Fruit fly (Drosophila melanogaster) whole organism, embryonic: Measurements from ENCODE around the gene HDAC6.

Source experiments
- CG10565 ChIP-seq: fragments of 200-800 bp; sonication (Bioruptor generic); optimal IDR thresholded peaks from 3 replicates; lab custom pipeline; 2016; ENCODE audit warnings: missing biosample characterization, mild to moderate bottlenecking, missing genetic modification characterization
- CG2712 ChIP-seq: fragments of 200-800 bp; optimal IDR thresholded peaks from 3 replicates; lab custom pipeline; 2019; ENCODE audit warnings: missing biosample characterization, mild to moderate bottlenecking, missing genetic modification characterization, moderate library complexity
- HLH54F ChIP-seq: fragments of 200-800 bp; sonication (Bioruptor generic); optimal IDR thresholded peaks from 3 replicates; lab custom pipeline; 2016; ENCODE audit warnings: missing biosample characterization, missing genetic modification characterization
- Oli ChIP-seq: fragments of 200-800 bp; sonication (Bioruptor generic); optimal IDR thresholded peaks from 2 replicates; lab custom pipeline; 2018; ENCODE audit warnings: missing biosample characterization, mild to moderate bottlenecking, missing genetic modification characterization, moderate library complexity
- al ChIP-seq: fragments of 200-800 bp; sonication (Bioruptor generic); IDR thresholded peaks from 2 replicates; pipeline ENCODE4 v1.3.6; 2022; ENCODE audit warnings: missing biosample characterization, missing genetic modification characterization
- ap ChIP-seq: fragments of 200-800 bp; sonication (Bioruptor generic); IDR thresholded peaks from 2 replicates; pipeline ENCODE4 v1.3.6; 2022; ENCODE audit warnings: missing biosample characterization, missing genetic modification characterization
- klu ChIP-seq: fragments of 200-800 bp; sonication (Bioruptor generic); IDR thresholded peaks from 2 replicates; pipeline ENCODE4 v1.3.6; 2022; ENCODE audit warnings: missing biosample characterization, missing genetic modification characterization
- lola ChIP-seq, 3 experiments: fragments of >200 bp in 2 of 3; fragments of 200-800 bp in 1 of 3; sonication (Bioruptor generic) in 1 of 3; optimal IDR thresholded peaks; 2 replicates each; lab custom pipeline; 2017 to 2019; ENCODE audit warnings: missing biosample characterization in 3 of 3, missing genetic modification characterization in 3 of 3, mild to moderate bottlenecking in 1 of 3, moderate library complexity in 1 of 3
- pum ChIP-seq: fragments of 200-800 bp; sonication (Bioruptor generic); optimal IDR thresholded peaks from 2 replicates; lab custom pipeline; 2016; ENCODE audit warnings: missing biosample characterization, missing genetic modification characterization
- tap ChIP-seq: fragments of 200-800 bp; optimal IDR thresholded peaks from 3 replicates; lab custom pipeline; 2019; ENCODE audit warnings: missing biosample characterization, mild to moderate bottlenecking, missing genetic modification characterization, moderate library complexity
- z ChIP-seq: fragments of 200-800 bp; sonication (Bioruptor generic); IDR thresholded peaks from 3 replicates; pipeline ENCODE4 v1.3.6; 2022; ENCODE audit warnings: missing biosample characterization, missing genetic modification characterization

dm6 chrX:15328148-15328718 is 4.9 kb upstream of the HDAC6 start, which contains the start of gene dah:
- TF ChIP-seq al (GFP tag; lab: Robert Waterston, UW) (no peak), ap (GFP tag; lab: Robert Waterston, UW) (no peak), tap (tag; lab: Kevin White, UChicago) (no peak), pum (GFP tag; lab: Kevin White, UChicago) (no peak), HLH54F (no peak), CG10565 (GFP tag; lab: Kevin White, UChicago) (no peak), z (GFP tag; lab: Robert Waterston, UW) (no peak), CG2712 (tag; lab: Kevin White, UChicago) (no peak), lola (GFP tag; optimal IDR thresholded peaks at IDR 0.05; lab: Kevin White, UChicago) (no peak), klu (GFP tag; lab: Robert Waterston, UW) (no peak), Oli (tag; lab: Kevin White, UChicago) (no peak)
